Worm (Caenorhabditis elegans) whole organism, dauer: ENCODE results near the gene unc-44.

Source experiments
- unc-62 ChIP-seq: sonication (generic microtip); optimal IDR thresholded peaks from 2 replicates; lab custom pipeline; 2017; ENCODE audit warnings: missing biosample characterization, missing genetic modification reagents, missing genetic modification characterization

Gene unc-44

DNA sequence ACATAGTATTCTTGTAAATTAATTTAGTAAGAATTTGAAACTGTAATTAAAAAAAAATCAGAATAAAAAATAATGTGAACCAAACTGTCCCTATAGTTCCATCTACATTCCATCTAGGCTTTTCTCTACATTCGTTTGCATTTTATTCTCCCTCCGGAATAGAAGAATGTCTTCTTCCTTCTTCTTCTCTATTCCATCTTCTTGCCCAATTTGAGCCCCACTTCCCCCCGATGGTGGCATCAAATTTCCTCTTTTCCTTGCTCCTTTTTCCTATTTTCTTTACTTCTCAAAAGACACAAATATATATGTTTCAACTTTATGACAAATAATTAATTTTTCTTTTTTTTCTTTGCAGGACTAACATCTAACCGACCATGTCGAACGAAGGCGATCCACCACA, at the start of gene unc-44:
TSS of gene unc-44 (plus strand) at position 356 of the 400 bp plus-strand sequence.
- no peak for TF ChIP-seq unc-62

DNA sequence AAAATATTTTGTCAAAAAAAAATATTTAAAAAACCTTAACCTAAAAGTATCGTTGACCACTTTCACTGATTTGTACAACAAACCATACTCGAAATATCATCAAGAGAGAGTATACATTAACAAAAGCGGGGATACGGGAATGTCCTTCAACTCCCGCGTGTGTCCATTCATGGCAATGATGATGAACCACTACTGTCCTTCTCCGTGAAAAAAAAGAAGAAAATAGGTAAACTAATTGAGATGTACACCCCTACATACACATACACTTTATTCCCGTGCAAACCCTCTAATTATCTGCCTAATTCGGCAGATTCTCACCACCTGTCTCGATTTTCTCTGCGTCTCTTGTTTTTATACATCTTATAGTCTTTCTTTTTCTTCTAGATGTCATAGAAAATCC, 48.7 kb upstream of the unc-44 start:
- no peak for TF ChIP-seq unc-62

DNA sequence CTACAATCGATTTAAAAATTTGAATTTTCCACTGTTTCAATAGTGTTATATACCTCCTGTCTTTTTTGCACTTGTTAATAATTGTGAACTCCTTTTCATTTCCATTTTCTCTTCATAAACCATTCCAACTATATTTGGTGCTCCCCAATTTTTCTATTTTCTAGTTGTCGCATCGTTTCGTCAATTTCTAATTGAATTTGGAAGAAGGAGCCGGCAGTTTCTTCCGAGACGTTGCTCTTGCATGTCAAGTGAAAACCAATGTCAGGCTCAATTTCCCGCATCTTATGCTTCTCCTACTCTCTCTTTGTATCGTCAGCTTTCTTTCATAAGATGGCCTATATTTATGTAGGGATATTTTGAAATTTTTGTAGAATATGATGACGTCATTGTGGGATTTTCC, 47.6 kb upstream of the unc-44 start:
- TF ChIP-seq unc-62, result no peak

DNA sequence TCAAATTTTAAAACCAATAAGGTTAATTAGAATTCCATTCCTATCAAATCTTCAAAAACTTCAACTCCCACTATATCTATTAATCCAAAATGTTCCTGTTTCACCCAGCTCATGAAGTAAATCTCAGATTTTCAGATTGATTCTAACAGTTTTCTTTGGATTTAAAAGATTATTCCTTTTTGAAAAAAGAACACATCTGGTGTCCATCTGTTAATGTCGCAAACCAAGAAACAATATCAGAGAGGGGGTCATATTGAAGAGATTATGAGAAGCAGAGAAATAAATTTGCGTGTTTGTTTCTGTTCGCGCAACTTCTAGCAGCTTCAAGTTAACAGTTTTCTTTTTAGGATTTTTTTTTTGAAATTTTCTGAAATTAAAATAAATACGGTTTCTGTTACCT, 46.4 kb upstream of the unc-44 start:
- no peak for TF ChIP-seq unc-62

DNA sequence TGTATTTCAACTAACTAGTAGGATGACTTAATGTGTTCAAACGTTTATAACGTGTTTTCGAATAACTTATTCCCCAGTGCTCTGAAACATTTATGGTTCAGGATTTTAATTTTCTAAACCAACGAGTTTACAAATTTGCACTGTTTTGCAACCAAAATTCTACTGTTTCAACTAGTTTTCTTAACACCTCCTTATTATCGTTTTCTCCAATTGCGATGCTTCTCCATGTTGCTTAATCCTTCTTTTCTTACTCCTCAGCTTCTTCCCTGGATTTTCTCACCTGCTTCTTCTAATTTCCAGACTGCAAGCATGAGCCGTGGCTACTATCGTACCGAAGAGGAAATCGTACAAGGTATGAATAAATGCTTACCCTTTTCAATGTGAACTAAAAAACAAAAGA, 45.0 kb upstream of the unc-44 start, which contains the start of gene lin-33:
TSS of gene lin-33 (plus strand) at position 301 of the 400 bp plus-strand sequence.
- no peak for TF ChIP-seq unc-62

DNA sequence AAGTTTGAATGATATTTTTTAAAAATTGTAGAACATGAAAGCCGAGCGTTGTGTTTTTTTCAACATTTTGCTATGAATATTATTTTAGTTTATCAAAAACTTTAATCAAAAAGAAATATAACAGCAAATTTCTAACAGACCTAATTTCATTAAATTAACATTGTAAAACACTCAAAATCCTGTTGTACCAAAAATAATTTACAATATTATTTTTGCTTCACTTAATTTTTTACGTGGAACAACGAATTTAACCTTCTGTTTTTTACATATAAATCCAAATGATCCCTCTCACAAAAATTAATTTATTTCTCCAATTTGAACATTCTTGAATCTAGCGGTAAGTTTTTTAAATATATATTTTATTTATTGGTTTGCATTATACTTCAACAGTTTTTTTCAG, 41.3 kb upstream of the unc-44 start, which contains the start of gene H32C10.1:
TSS of gene H32C10.1 (plus strand) at position 301 of the 400 bp plus-strand sequence.
- TF ChIP-seq unc-62, result no peak

DNA sequence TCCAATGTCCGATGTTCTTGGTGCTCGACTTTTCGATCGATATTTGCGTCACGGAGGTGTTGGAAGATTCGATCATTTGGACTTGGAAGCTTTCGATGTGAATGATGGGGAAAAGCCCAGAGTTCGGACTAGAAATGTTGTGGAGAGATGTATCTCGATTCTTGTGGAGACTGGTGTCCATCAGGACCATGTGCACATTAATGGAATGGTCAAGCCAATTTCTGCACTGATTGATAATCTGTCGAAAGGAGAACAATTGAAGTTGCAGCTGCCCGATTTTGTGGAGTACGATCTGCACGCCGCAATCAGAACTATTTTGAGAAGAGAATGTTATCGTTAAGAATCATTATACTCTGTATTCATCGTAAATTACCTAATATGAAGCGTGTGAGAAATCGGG, 38.3 kb upstream of the unc-44 start:
- no peak for TF ChIP-seq unc-62

DNA sequence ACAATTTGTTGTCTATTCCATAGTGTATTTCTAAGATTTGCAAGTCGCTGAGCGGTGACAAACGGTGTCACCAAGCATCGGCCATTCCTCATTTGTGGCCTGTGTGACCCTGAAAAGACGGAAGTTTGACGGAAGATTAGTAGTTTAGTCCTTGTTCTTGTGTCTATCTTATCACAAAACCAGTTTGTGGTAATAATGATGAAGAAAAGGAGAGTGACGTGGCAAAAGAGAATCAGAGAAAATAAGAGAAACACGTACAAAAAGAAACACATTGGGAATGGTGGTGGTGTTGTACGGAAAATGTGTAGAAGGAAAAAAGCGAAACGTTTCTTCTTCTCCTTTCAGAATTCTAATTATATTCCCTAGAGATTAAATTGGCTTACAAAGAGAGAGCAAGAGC, 36.2 kb upstream of the unc-44 start, which contains the start of gene mcu-1:
TSS of gene mcu-1 (minus strand) at position 109 of the 400 bp plus-strand sequence.
- no peak for TF ChIP-seq unc-62

DNA sequence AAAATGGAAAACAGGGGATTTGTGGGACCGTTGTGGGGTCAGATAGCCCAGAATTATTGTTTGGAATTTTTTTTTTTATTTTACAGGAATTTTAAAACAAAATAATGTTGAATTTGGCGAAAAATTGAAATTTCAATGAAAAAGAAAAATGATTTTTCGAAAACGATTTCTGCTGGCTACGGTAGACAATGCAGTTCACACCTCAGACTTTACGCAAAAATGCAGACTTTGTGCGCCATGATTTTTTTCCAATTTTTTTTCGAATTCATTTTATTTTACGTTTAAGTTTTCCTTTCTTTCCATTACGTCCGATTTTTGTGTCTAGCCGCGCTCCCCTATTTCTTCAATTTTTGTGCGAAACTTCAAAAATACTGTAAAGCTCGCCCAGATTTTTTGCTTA, 35.4 kb upstream of the unc-44 start:
- no peak for TF ChIP-seq unc-62

DNA sequence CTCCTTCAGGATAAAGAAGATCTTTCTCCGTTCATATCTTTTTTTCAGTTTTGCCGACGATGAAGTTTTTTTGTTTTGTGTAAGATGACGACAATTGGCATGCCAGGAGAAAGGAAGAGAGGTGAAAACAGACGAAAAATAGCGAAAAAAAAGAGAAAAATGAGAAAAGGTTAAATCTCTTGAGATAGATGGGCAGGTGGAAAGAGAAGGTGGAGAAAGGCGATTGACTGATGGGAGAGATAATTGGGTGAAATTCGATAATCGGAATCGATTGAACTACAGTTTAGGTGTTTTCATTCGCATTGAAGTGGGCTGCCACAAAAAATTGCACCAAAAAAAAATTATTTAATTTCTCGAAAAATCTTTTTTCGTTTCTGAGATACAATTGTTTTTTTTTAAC, 34.7 kb upstream of the unc-44 start:
- TF ChIP-seq unc-62, result no peak

DNA sequence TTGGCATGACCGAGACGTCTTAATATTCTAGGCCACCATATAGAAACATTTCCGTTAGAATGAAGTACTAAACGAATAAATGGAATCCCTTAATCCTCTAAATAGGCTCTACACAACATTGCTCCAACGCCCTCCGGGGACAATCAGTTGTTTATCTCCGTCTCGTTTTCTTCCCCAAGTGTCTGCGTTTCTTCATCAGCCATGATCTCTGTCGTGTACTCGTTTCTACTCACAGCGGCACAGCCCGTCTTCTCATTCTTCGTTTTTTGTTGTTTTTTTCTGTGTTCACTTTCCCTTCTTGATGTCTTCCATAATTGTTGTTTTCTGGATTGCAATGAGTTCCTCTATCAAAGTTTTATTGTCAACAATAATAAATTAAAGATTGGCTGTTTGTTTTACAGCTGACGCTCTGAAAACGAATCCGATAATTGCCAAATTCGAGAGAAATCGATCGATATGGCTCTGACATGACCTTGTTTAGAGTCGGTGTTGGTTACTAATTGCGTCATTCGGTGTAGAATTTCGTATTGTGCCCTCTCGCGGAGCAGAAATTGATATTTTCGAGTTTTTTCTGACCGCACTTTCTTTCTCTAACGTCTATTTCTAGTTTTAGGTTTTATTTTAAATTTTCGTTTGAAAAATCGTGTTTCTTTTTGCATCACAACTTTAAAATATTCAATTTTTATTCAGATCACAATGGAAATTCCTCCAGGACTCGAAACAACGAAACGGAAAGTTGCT, 34.0 kb upstream of the unc-44 start, which contains the start of gene pfkb-1.2:
TSS of gene pfkb-1.2 (plus strand) at position 691 of the 741 bp plus-strand sequence.
- TF ChIP-seq unc-62, result no peak

DNA sequence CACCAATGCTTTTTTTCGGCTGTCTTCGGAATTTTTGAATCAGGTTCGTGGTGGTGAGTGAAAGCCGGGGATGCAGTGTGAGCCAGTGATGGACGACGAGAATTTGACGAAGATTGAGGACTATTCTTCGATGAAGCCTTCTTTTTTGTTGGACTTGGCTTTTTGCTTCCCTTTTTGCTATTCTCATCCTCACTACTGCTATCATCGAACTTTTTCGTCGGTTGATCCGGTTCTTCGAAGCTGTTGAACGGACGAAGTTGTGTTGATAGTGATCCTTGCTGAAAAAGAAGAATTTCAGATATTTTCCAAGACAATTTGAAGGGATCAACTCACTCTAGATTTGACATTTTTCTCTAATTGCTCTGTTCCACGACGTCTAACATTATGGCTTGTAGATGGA, 31.2 kb upstream of the unc-44 start:
- no peak for TF ChIP-seq unc-62

DNA sequence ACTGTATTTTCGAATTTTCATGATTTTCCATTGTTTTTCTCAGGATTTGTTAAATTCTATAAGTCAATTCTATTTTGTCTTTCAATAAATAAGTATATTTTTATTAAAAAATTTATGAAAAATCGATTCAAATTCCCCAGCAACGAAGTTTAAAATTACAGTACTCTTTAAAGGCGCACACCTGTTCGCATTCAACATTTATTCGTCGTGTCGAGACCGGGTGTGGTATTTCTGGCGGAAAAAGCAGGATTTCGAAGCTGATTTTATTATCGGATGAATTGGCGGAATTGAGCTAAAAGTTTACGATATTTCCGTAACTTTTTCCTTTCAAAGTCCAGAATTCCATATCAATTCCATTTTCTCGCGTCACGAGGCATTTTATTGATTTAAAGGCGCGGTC, 29.9 kb upstream of the unc-44 start:
- no peak for TF ChIP-seq unc-62

DNA sequence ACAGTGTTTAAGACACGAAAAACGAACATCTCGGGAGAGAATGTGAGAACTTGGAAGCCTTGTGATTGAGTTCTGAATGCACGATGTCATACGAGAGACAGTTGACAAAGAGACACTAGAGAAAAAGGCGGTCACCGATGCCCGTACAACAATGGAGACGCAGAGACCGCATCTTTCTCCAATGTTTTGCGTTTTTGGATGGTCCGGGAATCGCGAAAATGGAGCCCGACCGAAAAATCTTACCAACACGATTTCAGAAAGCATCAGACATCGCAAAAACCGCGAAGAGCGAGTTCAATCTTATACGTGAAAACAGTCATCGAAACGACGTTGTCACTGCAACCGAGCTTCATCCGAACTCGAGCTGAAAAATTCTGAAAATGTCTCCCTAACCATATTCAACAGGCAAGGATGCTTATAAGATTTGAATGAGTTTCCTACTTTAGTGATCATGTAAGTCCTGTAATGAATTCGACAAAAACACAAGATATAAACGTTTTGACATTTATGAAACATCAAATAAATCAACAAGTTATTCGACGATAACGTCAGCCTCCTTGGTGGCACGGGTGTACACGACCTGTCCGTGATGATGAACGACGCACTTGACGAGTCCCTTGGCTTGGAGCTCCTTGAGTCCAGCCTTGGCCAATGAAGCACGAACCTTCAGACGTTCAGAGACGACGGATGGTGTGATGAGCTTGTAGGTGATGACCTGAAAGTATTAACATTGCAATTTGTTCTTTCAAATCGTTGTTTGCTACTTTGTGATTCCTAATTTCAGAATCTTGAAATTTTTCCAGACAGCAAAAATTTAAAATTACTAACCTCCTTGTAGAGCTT, 28.5 kb upstream of the unc-44 start, which contains the start of gene inx-7:
TSS of gene inx-7 (minus strand) at position 37 of the 843 bp plus-strand sequence.
- TF ChIP-seq unc-62, result no peak

DNA sequence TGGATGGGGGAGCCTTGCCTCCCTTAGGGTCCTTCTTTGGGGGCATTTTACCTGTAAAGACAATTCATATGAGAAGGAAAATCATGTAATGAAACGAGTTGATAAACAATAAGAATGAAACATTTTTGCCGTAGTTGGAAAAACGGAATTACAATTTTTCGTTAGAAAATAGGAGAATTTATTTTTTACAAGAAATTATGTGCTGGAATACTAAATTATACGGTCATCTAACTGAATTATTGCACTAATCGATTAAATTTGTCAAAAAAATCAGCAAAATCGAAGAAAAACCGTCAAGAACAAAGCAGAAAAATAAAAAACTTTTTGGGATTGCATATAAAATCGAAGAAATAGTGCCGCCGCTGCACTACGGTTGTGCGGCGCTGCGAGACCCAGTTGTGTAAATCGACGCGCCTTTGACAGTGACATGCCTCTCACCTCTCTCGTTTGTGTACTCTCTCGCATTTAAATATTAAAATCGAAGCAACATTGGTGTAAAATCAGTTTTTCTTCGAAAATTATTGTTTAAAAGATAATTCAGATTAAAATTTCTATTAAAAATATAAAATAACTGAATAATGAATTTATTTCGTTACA, 27.7 kb upstream of the unc-44 start, which contains the start of gene rps-25:
TSS of gene rps-25 (minus strand) at position 51 of the 597 bp plus-strand sequence.
- TF ChIP-seq unc-62, result no peak

DNA sequence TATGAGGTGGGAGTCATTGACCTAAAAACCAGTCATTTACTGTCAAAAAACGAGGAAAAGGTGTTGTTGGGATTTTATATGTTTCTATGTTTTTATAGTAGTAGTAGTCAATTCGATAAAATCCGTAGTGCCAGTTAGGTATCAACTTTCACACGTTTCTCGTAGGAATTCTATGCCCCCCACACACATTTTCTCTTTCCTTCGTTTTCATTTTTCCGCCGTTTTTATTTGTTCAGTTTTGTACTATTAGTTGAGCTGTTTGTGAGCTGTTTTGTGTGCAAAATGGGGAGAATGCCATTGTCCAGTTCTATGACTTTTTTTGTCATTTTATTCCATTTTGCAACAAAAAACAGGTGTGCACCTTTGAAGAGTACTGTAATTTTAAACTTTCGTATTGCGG, 26.6 kb upstream of the unc-44 start:
- TF ChIP-seq unc-62, result no peak

DNA sequence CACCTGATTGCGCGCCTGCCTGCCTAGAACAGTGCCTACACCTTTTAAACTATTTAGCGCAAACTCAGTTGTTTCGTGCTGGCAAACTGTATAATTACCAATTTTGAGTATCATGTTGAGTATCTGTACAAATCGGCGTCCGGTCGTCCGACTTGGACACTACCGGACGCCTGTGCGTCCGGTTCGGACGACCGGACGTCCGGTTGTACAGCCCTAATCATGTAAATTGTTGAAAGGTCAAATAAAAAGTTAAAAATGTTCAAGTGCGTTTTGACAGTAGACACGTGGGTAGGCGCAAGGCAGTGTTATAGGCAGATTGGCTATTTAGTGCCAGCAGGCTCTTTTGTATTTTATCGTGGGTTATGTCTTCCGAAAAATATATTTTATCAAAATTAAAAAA, 25.4 kb upstream of the unc-44 start:
- no peak for TF ChIP-seq unc-62
